Worm (Caenorhabditis elegans): Measurements from ENCODE around the gene F45E1.1.

Gene F45E1.1

ce11 chrX:8029080-8029479 is 25.6 kb downstream of the F45E1.1 start, which contains the start of gene C34D10.1:
Gene C34D10.1 (plus strand): TSS chrX:8029479.
- TF ChIP-seq nhr-76 (tag; optimal IDR thresholded peaks at IDR 0.05) (no peak), mep-1 (tag; optimal IDR thresholded peaks at IDR 0.05) (peak; percentile 78), blmp-1 (tag; optimal IDR thresholded peaks at IDR 0.05) (no peak), sptf-1 (tag; optimal IDR thresholded peaks at IDR 0.05) (peak; percentile 28), lin-32 (GFP tag; optimal IDR thresholded peaks at IDR 0.05) (no peak), ces-1 (GFP tag; optimal IDR thresholded peaks at IDR 0.05) (no peak), unc-39 (tag; optimal IDR thresholded peaks at IDR 0.05) (no peak), nhr-237 (tag; optimal IDR thresholded peaks at IDR 0.05) (peak; percentile 55), unc-62 (GFP tag; optimal IDR thresholded peaks at IDR 0.05) (no peak), ztf-11 (tag; optimal IDR thresholded peaks at IDR 0.05) (no peak), lsy-2 (tag; optimal IDR thresholded peaks at IDR 0.05) (peak; percentile 13), cnd-1 (tag; optimal IDR thresholded peaks at IDR 0.05) (no peak), mls-2 (tag; optimal IDR thresholded peaks at IDR 0.05) (peak; percentile 5), tbx-8 (GFP tag; optimal IDR thresholded peaks at IDR 0.05) (no peak), lin-13 (tag; optimal IDR thresholded peaks at IDR 0.05) (peak; percentile 43), M03D4.4 (tag; optimal IDR thresholded peaks at IDR 0.05) (no peak), unc-120 (tag; optimal IDR thresholded peaks at IDR 0.05; ENCODE audit: poor library complexity, severe bottlenecking) (peak; percentile 47), elt-3 (tag; optimal IDR thresholded peaks at IDR 0.05) (no peak), ham-2 (GFP tag; optimal IDR thresholded peaks at IDR 0.05) (peak; percentile 44), pha-4 (tag; optimal IDR thresholded peaks at IDR 0.05) (peak; percentile 80), ceh-83 (GFP tag; optimal IDR thresholded peaks at IDR 0.05) (no peak), hlh-1 (tag; optimal IDR thresholded peaks at IDR 0.05) (peak; percentile 38), sem-2 (GFP tag; optimal IDR thresholded peaks at IDR 0.05) (no peak), ceh-43 (GFP tag; optimal IDR thresholded peaks at IDR 0.05) (no peak), zip-8 (tag; optimal IDR thresholded peaks at IDR 0.05) (no peak)

- TF ChIP-seq flh-1 (GFP tag; optimal IDR thresholded peaks at IDR 0.05) (no peak), unc-62 (GFP tag; optimal IDR thresholded peaks at IDR 0.05) (no peak), lin-32 (GFP tag; optimal IDR thresholded peaks at IDR 0.05) (no peak), drap-1 (GFP tag; optimal IDR thresholded peaks at IDR 0.05) (no peak), snpc-4 (tag; optimal IDR thresholded peaks at IDR 0.05) (no peak), unc-39 (tag; optimal IDR thresholded peaks at IDR 0.05) (no peak)
These were observed 26.6 kb downstream of the F45E1.1 start for ce11 chrX:8030032-8030431.

ce11 chrX:8036219-8036883 is 32.9 kb downstream of the F45E1.1 start:
- peak; percentile 75 for TF ChIP-seq unc-62 (GFP tag; optimal IDR thresholded peaks at IDR 0.05)
- peak; percentile 54 for TF ChIP-seq nhr-12 (tag; optimal IDR thresholded peaks at IDR 0.05)
- TF ChIP-seq ceh-83 (GFP tag; optimal IDR thresholded peaks at IDR 0.05), result peak; percentile 80
- peak; percentile 55 for TF ChIP-seq sem-2 (GFP tag; optimal IDR thresholded peaks at IDR 0.05)
- TF ChIP-seq elt-3 (tag; optimal IDR thresholded peaks at IDR 0.05), result peak; percentile 64
- peak; percentile 81 for TF ChIP-seq unc-120 (tag; optimal IDR thresholded peaks at IDR 0.05; ENCODE audit: poor library complexity, severe bottlenecking)
- TF ChIP-seq lsy-2 (tag; optimal IDR thresholded peaks at IDR 0.05), result peak; percentile 87
- no peak for TF ChIP-seq flh-1 (GFP tag; optimal IDR thresholded peaks at IDR 0.05)
- TF ChIP-seq tbx-8 (GFP tag; optimal IDR thresholded peaks at IDR 0.05), result peak; percentile 53
- TF ChIP-seq blmp-1 (tag; optimal IDR thresholded peaks at IDR 0.05), result no peak
- TF ChIP-seq ham-2 (GFP tag; optimal IDR thresholded peaks at IDR 0.05), result no peak
- TF ChIP-seq M03D4.4 (tag; optimal IDR thresholded peaks at IDR 0.05), result peak; percentile 44
- peak; percentile 34 for TF ChIP-seq nhr-2 (tag; optimal IDR thresholded peaks at IDR 0.05)
- TF ChIP-seq cnd-1 (tag; optimal IDR thresholded peaks at IDR 0.05), result peak; percentile 21
- TF ChIP-seq sptf-1 (tag; optimal IDR thresholded peaks at IDR 0.05), result peak; percentile 59
- TF ChIP-seq ces-1 (GFP tag; optimal IDR thresholded peaks at IDR 0.05), result peak; percentile 99
- no peak for TF ChIP-seq lin-32 (GFP tag; optimal IDR thresholded peaks at IDR 0.05)
- TF ChIP-seq unc-39 (tag; optimal IDR thresholded peaks at IDR 0.05), result no peak
- TF ChIP-seq drap-1 (GFP tag; optimal IDR thresholded peaks at IDR 0.05), result peak; percentile 87
- TF ChIP-seq ztf-11 (tag; optimal IDR thresholded peaks at IDR 0.05), result peak; percentile 89
- peak; percentile 41 for TF ChIP-seq mls-2 (tag; optimal IDR thresholded peaks at IDR 0.05)
- TF ChIP-seq elt-1 (tag; optimal IDR thresholded peaks at IDR 0.05; ENCODE audit: borderline replicate concordance, insufficient read depth), result peak; percentile 45
- no peak for TF ChIP-seq snpc-4 (tag; optimal IDR thresholded peaks at IDR 0.05)
- peak; percentile 80 for TF ChIP-seq pha-4 (tag; optimal IDR thresholded peaks at IDR 0.05)
- peak; percentile 5 for TF ChIP-seq bed-3 (GFP tag; optimal IDR thresholded peaks at IDR 0.05)
- peak; percentile 99 for TF ChIP-seq nhr-237 (tag; optimal IDR thresholded peaks at IDR 0.05)
- TF ChIP-seq mep-1 (tag; optimal IDR thresholded peaks at IDR 0.05), result peak; percentile 80
- no peak for TF ChIP-seq ceh-43 (GFP tag; optimal IDR thresholded peaks at IDR 0.05)
- peak; percentile 96 for TF ChIP-seq mab-5 (tag; optimal IDR thresholded peaks at IDR 0.05)
- TF ChIP-seq ceh-39 (tag; optimal IDR thresholded peaks at IDR 0.05), result peak; percentile 94
- TF ChIP-seq hlh-1 (tag; optimal IDR thresholded peaks at IDR 0.05), result peak; percentile 77
- TF ChIP-seq zip-8 (tag; optimal IDR thresholded peaks at IDR 0.05), result peak; percentile 10
- no peak for TF ChIP-seq nhr-76 (tag; optimal IDR thresholded peaks at IDR 0.05)
- peak; percentile 60 for TF ChIP-seq lin-13 (tag; optimal IDR thresholded peaks at IDR 0.05)
- no peak for TF ChIP-seq nhr-28 (tag; optimal IDR thresholded peaks at IDR 0.05)

Data from whole organism, mixed stage, embryonic.